Worm (Caenorhabditis elegans) whole organism, L4/young adult: ENCODE data around the gene R09H10.6.

Experiments used
- W03F9.2 ChIP-seq: fragments of 150-350 bp; optimal IDR thresholded peaks from 2 replicates; lab custom pipeline; 2014; ENCODE audit warnings: missing biosample characterization, missing genetic modification characterization
- dao-5 ChIP-seq: sonication (generic microtip); optimal IDR thresholded peaks from 2 replicates; lab custom pipeline; 2016; ENCODE audit warnings: missing genotype, missing genetic modification characterization, moderate library complexity, missing compliant biosample characterization
- him-1 ChIP-seq: sonication (generic microtip); optimal IDR thresholded peaks from 2 replicates; lab custom pipeline; 2016; ENCODE audit warnings: missing genotype, missing genetic modification reagents, missing genetic modification characterization, missing compliant biosample characterization

Gene R09H10.6

DNA sequence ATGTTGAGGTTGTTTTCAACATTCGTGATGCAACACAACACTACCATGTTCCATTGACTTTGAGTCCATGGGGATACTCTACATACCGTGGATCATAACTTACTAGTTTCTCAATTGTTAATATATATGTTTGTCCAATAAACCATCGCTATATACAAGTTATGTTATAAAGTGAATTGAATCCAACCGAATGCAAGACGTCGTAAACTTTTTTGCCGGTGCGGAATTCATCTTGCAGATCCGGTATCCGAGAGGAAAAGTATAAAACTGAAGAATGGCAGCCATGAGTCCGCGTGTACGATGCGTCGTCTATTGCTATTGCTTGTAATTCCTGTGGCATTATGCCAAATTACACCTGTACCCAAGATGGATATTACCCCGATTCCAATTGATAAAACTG is at the start of gene R09H10.6:
Gene R09H10.6 (plus strand): TSS at position 301 of the 400 bp plus-strand sequence.
- TF ChIP-seq him-1 (tag; lab: Kevin White, UChicago) (no peak), dao-5 (no peak), W03F9.2 (tag; lab: Kevin White, UChicago) (no peak)

- no peak for TF ChIP-seq him-1 (tag; lab: Kevin White, UChicago)
- TF ChIP-seq W03F9.2 (tag; lab: Kevin White, UChicago) = no peak
- no peak for TF ChIP-seq dao-5
Observed at ce11 chrIV:10561605-10562004, 46.8 kb upstream of the R09H10.6 start, which contains the start of gene him-8. Gene him-8 (plus strand): TSS chrIV:10561905.

- TF ChIP-seq him-1 (tag; lab: Kevin White, UChicago) (no peak), W03F9.2 (tag; lab: Kevin White, UChicago) (no peak), dao-5 (no peak)
Observed at ce11 chrIV:10564613-10565012, 43.8 kb upstream of the R09H10.6 start.

ce11 chrIV:10565282-10565681 is 43.1 kb upstream of the R09H10.6 start:
- no peak for TF ChIP-seq dao-5
- no peak for TF ChIP-seq him-1 (tag; lab: Kevin White, UChicago)
- no peak for TF ChIP-seq W03F9.2 (tag; lab: Kevin White, UChicago)

- TF ChIP-seq him-1 (tag; lab: Kevin White, UChicago) (no peak), dao-5 (no peak), W03F9.2 (tag; lab: Kevin White, UChicago) (no peak)
Observed at ce11 chrIV:10567822-10568221, 40.6 kb upstream of the R09H10.6 start.

ce11 chrIV:10570065-10570464 is 38.3 kb upstream of the R09H10.6 start:
- TF ChIP-seq W03F9.2 (tag; lab: Kevin White, UChicago) (no peak), him-1 (tag; lab: Kevin White, UChicago) (no peak), dao-5 (no peak)

DNA sequence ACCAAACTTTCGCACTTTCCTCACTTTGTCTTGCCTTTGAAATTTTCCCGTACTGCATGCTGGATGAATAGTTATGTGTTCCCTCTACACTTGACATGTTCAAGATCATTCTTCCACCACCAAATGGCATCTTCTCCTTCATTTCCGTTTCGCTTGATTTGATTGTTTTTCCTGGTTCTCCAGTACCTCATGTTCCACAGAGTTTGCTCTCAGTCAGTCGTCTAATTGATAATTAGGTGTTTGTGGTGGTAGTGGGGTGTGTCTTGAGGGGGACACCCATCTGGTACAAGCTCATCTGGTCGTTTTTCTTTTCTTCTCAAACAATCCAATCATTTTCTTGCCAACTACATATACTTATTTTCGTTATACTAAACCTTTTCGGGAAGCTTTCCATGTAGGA is 37.4 kb upstream of the R09H10.6 start:
- TF ChIP-seq W03F9.2 (tag; lab: Kevin White, UChicago) = no peak
- no peak for TF ChIP-seq dao-5
- no peak for TF ChIP-seq him-1 (tag; lab: Kevin White, UChicago)

DNA sequence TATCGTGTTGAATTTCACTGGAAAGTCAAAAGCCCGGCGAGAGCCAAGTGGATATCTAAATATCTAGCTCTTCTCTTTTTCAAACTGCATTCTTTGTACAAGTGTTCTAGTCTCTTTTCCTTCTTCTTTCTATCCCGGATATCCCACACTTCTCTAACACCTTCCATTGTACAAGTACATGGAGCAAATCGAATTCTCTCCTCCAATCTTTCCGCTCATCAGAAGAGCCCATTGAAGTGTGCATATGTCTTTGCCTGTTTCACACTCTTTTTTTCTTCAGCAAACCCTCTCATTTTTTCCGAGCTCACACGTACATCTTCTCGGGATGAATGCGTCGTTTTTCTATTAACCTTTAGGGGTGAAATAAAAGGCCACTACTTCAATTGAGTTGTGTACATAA is 34.9 kb upstream of the R09H10.6 start:
- TF ChIP-seq dao-5 = no peak
- TF ChIP-seq W03F9.2 (tag; lab: Kevin White, UChicago) = no peak
- no peak for TF ChIP-seq him-1 (tag; lab: Kevin White, UChicago)

DNA sequence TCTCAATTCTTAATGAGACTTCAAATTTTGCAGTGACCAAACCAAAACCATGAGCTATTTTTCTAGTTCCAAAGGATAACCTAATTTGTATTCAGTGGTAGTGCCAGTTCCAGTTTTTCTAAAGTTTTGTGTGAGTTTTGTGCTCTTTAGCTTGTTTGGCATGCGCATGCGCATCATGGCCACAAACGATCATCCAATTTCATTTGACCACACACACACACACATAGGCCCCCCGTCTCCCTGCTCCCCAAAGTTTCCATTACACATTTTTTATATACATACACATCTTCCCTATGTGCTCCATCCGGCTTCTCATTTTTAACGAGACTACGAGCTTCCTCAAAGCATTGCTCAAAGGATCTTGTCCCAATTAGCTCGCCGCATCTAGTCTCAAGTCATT is 33.9 kb upstream of the R09H10.6 start:
- TF ChIP-seq W03F9.2 (tag; lab: Kevin White, UChicago) (no peak), him-1 (tag; lab: Kevin White, UChicago) (no peak), dao-5 (no peak)

- TF ChIP-seq dao-5 (no peak), W03F9.2 (tag; lab: Kevin White, UChicago) (no peak), him-1 (tag; lab: Kevin White, UChicago) (no peak)
Observed at ce11 chrIV:10576050-10576449, 32.3 kb upstream of the R09H10.6 start, which contains the start of gene efn-2. Gene efn-2 (plus strand): TSS chrIV:10576350.

DNA sequence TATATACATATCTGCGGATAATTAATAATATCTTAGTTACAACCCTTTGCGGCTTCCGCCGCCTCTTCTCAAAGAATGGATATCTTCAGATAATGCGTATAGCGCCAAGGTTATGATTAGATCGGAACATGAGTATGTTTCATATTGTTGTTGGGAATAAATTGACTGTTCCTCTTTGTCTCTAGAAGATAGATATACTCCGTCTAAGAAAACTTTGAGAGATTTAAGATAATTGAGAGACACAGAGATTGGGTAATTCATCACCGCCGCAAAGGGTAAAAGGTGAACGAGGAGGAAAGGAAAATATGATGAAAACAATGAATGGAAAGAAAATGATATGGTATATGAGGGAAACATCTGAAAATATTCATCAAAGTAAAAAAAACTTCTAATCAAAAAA is 31.8 kb upstream of the R09H10.6 start:
- no peak for TF ChIP-seq him-1 (tag; lab: Kevin White, UChicago)
- no peak for TF ChIP-seq dao-5
- no peak for TF ChIP-seq W03F9.2 (tag; lab: Kevin White, UChicago)

DNA sequence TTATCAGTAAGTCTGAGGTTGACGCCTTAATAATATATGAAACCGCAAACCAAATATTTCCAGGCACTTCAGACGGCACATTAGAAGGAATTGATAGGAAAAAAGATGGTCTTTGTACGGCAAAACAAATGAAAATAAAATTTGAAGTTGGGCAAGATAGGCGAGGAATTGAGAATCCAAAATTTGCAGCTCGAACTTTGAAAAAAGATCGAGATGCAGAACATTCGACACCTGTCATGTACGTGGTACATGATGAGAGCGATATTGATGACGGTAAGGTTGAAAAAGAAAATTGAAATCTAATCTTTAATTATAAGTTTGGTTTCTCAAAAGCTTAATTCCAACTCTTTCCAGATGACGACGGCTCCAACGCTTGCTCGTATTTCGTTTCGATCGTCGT is 30.8 kb upstream of the R09H10.6 start:
- TF ChIP-seq dao-5 (no peak), him-1 (tag; lab: Kevin White, UChicago) (no peak), W03F9.2 (tag; lab: Kevin White, UChicago) (no peak)

DNA sequence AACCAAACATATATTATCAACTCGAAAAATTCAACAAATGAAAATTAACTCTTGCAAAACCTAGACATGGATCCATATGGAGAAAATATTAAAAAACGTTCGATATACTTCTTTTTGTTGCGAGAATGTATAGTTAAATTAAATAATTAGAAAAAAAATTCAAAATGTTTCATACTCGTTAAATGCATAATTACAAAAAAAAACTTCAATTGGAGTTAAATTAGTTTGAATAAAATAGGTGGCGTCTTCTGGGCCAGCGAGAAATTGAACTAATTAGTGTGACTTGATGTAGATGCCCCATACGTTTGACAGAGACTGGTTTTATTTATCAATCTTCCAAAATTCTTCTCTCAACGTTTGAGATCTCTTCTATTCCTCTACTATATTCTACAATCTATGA is 30.0 kb upstream of the R09H10.6 start, which contains the start of gene lgc-43:
Gene lgc-43 (plus strand): TSS at position 301 of the 400 bp plus-strand sequence.
- TF ChIP-seq dao-5 (no peak), him-1 (tag; lab: Kevin White, UChicago) (no peak), W03F9.2 (tag; lab: Kevin White, UChicago) (no peak)

DNA sequence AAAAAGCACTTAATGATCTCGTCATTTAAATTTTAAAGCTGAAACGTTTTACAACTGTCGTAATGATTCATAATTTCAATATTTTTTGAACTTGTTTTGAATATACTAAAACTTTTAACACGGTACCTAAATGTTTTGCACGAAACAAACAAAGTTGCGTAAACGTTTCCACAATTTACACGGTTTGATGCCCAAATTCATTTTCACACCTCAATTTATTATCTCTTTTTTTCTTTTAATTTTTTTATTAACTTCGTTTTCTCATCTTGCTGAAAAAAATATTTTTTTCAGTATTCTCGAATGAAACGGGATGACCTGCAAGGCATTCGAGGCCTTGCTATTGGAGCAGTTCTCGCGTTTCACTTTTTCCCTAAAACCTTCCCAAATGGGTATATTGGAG is 24.1 kb upstream of the R09H10.6 start, which contains the start of gene oac-8:
Gene oac-8 (plus strand): TSS at position 301 of the 400 bp plus-strand sequence.
- TF ChIP-seq him-1 (tag; lab: Kevin White, UChicago) (no peak), dao-5 (no peak), W03F9.2 (tag; lab: Kevin White, UChicago) (no peak)

DNA sequence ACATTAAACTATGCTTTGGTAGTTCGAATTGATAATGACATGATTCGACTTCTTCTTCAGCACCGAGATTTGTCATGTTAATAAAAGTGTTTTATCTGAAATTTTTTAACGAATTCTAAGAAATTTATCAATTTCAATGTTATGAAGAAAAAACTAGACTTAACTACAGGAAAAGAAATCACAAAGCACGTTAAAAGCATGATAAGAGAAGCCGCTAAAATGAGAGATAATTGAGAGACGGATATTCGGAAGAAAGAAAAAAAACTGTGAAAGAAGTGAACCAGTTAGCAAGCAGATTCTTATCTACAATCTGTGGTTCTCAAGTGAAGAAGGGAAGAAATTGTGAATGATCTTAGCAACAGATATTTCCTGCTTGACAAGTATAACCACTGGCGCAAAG is 19.3 kb upstream of the R09H10.6 start, which contains the start of gene C43F9.4:
Gene C43F9.4 (minus strand): TSS at position 101 of the 400 bp plus-strand sequence.
- TF ChIP-seq him-1 (tag; lab: Kevin White, UChicago) = no peak
